Worm (Caenorhabditis elegans) whole organism, dauer: ENCODE results near the gene T16H12.9.

Experiments
- unc-62 ChIP-seq: sonication (generic microtip); optimal IDR thresholded peaks from 2 replicates; lab custom pipeline; 2017; ENCODE audit warnings: missing biosample characterization, missing genetic modification reagents, missing genetic modification characterization

Gene T16H12.9

DNA sequence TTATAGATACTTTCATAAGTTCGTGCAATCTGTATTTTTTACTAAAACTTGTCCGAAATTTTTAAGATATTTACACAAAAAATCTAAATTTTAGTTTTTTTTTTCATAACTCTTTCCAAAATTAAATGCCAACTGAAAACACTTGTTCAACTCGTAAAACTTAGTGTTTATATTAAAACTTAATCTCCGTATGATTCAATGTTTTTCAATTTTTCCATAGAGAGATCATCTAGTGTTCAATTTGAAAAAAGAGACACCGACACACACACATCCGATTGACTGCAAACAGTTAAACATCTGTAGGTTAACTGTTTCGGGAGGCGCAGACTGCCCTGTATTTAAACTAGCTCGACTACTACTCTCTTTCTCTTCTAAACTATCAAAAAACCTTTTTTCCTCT, at the start of gene T16H12.9:
TSS of gene T16H12.9 (plus strand) at position 301 of the 400 bp plus-strand sequence.
- no peak for TF ChIP-seq unc-62

DNA sequence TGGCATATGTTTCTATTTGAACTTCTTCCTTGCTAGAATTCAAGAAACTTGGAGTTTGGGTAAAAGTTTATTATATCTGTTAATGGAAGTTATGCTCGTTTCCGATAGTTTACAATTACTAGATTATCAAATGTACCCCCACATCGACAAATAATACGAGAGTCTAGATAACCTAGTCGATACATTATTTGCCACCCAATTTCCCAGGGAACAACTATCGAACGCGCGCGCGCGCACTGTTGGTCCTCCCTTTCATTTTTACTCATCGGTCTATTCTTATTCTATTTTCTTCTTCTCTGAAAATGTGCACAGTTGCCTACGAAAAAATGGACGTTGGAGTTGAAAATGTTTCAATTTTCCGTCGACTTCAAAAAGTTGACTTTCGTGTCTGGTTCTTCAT, 48.5 kb upstream of the T16H12.9 start, which contains the start of gene T16G12.13:
TSS of gene T16G12.13 (plus strand) at position 293 of the 400 bp plus-strand sequence.
- TF ChIP-seq unc-62: no peak

DNA sequence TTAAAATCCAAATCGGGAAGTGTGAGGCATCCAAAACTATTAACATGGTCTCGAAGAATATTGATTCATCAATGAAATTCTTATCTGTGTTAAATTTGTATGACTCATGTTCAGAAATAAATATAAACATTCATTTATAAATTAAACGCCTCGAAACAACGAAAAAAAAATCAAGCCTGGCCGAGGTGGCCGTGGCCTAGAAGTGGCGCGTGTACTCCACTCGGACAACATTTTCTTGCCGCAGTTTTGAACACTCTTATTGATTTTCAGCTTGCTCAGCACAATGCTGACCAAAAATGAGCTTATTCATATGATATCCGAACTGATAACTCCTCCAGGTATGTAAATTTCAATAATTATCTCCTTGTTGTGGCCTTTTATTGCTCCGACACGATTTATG, 45.0 kb upstream of the T16H12.9 start, which contains the start of gene ekl-6:
TSS of gene ekl-6 (plus strand) at position 265 of the 400 bp plus-strand sequence.
- TF ChIP-seq unc-62: no peak

DNA sequence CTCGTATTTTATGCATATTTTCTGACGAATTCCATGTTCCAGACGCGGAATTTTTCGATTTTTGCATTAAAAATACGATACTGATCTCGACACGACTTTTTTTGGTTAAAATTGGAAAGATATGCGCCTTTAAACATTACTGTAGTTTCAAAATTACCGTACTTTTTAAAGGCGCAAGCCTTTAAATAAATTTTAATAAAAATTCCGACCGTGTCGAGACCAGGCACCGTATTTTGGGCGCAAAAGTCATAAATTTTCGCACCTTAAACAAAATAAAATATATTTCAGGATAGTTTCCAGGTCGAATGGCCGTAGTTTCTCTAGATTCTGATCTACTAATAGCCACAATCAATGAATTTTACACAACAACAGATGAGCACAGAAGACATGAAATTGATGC, 39.8 kb upstream of the T16H12.9 start, which contains the start of gene T16G12.6:
TSS of gene T16G12.6 (plus strand) at position 301 of the 400 bp plus-strand sequence.
- no peak for TF ChIP-seq unc-62

DNA sequence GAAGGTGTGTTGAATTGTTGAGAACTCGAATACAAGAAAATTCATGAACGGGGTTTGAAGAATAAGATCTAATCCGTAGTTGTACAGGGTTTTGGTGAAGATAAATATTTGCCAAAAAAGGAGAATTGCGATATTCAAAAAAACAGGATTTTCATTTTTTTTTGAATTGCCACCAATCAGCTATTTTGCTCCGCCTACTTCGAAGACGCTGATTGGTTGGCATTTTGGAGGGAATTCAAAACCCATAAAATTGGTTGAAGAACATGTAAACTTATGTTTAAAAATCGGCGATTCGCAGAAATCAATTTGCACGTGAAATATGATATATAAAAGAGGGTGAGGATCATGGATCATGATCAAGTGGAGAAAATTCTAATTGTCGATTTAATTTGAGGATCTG, 33.1 kb upstream of the T16H12.9 start:
- no peak for TF ChIP-seq unc-62

DNA sequence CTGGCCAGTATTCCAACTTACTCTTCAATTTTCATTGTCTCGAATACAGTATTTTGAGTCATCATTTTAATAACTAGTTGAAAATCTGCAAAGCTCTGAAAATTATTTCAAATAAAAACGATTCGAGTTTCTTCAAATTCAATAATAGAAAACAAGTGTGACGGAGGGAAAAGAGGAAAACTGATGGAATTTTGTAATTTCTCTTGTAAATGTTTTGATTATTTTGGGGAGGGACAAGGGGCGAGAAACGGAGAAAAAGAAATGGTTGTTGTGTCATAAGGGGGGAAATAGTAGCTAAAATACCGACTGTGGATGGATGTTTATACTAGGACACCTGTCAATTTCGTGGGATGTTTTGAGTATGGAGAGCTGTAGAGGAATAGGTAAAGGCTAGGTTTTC, 30.9 kb upstream of the T16H12.9 start, which contains the start of gene T16G12.9:
TSS of gene T16G12.9 (minus strand) at position 101 of the 400 bp plus-strand sequence.
- no peak for TF ChIP-seq unc-62

DNA sequence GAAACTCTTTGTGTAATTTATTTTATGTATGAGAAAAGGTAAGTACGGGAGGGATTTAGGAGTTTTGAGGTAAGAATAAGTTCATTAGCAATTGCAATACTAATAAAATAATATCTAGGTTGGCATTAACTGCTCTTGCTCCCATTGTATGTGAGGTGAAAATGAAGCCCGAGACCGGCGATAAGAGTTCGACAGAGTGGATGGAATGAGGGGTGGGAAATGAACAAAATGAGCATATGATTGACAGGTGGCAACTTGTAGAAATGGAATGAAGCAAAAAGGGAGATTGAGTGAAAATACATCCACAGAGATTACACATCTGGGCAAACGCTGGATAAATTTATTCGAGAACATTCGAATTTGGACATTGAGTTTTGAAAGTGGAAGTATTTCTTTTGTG, 30.3 kb upstream of the T16H12.9 start:
- TF ChIP-seq unc-62: no peak

DNA sequence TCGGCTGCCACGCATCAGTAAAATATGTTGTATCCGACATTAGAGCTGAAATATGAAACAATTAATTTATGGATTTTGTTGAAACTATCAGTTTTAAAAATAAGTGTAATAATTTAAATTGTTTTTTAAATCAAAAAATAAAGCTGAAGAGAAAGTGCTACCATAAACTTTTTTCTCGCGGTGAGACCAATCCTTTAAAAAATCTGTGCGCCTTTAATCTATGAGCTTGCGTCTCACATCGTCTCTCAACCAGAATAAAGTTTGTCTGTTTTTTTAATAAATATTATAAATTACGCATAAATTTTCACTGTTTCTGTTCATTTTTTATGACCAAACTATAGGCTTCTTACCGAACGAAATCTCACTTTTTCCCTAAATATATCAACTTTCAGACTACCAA, 25.9 kb upstream of the T16H12.9 start, which contains the start of gene T16H12.3:
TSS of gene T16H12.3 (minus strand) at position 51 of the 400 bp plus-strand sequence.
- no peak for TF ChIP-seq unc-62

DNA sequence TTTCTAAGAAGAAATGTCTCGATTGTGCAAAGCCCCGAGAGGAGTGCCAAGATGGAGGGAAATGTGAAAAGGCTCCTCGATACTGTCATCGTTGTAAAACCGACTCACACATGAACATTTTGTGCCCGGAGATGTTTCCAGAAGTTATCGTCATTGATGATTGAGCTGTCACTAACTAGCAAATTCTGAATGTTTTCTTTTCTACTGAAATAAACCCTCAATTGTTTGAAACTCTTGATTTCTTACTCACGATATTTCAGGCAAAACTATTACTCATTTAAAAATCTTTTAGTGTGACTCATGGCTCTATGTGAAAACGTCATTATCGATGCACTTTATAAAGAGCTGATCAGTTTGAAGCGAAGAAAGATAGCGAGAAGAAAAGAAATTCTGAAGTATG, 24.0 kb upstream of the T16H12.9 start, which contains the start of gene T16H12.13:
TSS of gene T16H12.13 (plus strand) at position 301 of the 400 bp plus-strand sequence.
- no peak for TF ChIP-seq unc-62

DNA sequence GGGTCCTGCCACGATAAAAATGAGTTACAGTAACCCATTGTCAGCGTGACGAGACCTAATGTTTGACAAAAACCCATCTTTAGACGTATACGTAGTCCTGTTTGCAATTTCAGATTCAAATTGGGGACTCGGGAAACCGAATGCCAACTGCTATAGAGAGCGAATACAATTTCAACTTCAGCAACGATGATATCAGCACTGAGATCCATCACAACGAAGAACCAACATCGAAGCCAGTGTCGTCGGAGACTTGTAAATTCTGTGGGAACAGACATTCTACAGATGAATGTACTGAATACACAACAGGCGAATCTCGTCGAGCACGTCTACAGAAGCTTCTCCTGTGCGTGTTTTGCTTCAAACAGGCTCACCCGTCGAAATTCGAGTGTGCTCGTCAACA, 23.5 kb upstream of the T16H12.9 start:
- TF ChIP-seq unc-62: no peak

DNA sequence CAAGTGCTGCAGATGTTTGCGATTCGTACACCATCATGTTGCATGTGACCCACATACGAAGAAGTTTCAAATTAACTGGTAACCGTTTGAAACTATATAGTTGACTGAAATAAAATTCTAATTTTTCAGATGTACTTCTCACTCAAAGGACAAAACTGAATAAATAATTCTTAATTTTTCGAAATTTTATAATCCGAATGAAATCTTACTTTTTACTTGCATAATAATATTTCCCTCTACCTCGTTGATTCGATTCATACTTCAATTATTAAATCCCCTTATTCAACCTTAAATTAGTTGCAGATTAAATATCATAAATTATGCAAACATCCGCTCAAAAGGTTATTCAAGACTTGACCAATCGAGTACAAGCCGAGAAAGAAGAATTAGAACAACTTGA, 23.1 kb upstream of the T16H12.9 start, which contains the start of gene T16H12.2:
TSS of gene T16H12.2 (plus strand) at position 301 of the 400 bp plus-strand sequence.
- no peak for TF ChIP-seq unc-62

DNA sequence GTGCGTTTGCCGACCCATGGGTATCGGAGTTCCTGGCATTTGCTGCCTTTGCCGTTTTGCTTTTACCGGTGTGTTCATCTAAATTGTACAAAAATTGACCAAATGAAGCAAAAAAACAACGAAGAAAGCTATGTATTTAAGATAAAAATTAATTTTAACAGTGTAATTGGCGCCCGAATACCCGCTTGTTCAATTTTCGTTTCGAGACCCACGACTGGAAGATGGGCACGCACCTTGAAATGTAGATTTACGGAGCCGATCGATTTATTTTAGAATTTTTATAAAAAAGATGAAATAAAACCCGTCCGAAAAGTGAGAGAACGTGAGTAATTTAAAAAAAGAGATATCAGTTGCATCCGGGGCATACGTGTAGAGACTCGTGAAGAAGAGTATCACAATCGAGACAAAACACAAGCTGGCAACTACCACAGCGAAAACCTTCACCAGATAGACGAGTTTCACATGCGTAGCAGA, 20.6 kb upstream of the T16H12.9 start, which contains the start of gene hal-2:
TSS of gene hal-2 (minus strand) at position 424 of the 474 bp plus-strand sequence.
- no peak for TF ChIP-seq unc-62

DNA sequence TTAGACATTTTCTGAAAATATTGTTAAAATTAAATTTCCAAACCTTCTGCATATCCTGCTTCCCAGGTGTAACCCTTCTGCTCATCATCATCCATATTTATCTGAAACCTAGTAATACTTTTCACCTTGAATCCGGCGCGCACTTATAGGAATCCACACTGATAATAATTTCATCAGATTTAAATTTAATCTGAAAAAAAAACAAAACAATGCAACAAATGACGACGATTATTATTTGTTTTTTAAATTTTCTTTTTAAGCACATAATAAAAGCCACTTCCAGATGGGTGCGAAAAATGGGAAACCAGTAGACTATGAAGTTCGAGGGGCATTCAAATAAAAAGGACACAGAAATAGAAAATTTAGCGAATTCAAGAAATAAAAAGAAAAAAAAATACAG, 18.4 kb upstream of the T16H12.9 start, which contains the start of gene gtf-2H2C:
TSS of gene gtf-2H2C (minus strand) at position 101 of the 400 bp plus-strand sequence.
- TF ChIP-seq unc-62: no peak

DNA sequence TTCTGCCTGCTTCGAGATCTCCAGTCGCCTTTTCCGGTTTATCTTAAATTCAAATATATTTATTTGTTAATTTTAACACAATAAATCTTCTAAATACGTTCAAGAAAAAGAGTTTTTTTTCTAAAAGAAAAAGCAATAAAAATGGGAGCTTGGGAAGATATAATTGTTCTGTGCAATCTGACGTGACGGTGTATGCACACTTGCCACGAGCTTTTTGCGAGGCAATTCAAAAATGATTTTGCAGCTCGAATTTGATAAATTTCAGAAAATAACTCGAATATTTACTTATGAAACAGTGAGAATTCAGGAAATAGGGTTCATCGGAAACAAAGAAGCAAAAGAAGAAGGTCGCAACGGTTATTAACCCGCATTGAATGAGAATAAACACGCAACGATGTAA, 16.0 kb upstream of the T16H12.9 start:
- no peak for TF ChIP-seq unc-62

DNA sequence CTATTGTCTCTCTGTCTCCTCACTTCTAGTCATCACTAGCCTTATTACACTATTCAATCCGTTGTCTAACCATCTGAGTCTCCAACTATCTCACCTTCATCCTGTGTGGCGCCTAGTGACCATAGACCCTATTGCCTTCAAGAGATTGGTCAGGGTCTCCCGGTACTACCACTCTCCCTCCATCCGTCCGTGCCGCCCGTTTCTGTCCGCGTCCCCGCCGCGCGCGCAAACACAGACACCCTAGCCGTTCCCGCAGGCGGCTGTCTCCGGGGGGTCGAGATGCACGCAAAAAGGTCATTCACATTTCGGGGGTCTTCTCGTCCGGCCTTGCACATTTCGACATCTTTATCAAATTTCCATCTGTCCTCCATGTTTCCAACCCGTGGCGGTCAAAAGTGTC, 14.6 kb upstream of the T16H12.9 start:
- no peak for TF ChIP-seq unc-62

DNA sequence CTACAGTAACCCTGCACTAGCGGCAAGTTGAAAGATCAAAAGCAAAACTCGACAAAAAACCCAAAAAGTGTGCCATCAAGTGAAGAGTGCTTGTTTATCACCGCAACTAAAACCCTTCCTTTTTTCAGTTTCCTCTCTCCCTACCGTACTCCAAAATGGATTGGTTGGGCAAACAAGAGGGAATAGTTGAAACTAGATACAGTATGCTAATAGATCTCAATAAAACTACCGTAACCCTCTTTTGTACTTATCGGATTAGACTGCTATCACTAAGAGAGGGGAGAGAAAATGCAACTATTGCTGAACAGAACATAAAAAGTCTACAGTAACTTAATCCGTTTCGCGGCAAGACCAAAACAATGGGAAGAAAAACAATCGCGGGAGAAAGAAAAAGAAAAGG, 13.7 kb upstream of the T16H12.9 start:
- TF ChIP-seq unc-62: no peak

DNA sequence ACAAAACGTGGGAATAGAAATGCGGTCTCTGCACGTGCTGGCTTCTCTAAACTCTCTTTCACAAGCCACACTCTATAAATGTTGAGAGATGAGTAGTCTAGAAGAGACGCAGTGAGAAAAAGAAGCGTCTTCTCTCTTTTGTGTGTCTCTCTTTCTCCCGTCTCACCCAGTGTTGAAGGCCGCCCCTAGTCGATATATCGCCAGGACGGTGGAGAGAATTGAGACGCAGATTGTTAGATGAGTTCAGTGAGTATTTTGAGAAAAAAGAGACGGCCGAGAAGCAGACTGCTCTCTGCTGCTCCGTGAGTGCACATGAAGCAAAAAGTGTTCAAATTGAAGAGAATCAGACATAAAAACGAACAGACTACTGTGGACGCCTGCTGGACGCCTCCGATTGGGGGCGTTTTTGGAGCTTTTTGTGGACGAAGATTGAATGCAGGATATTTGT, 12.5 kb upstream of the T16H12.9 start:
- no peak for TF ChIP-seq unc-62

DNA sequence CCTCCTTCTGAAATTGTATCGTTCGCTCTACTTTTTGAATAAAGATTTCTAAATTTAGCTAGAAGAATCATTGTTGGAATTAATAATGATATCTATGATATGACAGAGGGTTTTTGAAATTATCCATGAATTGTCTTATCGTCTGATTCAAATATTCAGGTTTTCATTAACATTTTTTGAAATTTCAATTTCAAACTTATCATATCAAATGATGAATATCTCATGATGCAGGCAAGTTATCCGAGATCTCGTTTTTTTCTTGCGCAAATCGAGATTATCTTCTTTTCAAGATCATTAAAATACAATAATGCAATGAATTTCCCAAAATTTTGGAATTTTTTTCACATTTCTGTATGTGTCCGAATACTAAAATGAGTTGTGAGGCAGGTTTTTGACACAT, 11.1 kb upstream of the T16H12.9 start, which contains the start of gene spop-1:
TSS of gene spop-1 (minus strand) at position 101 of the 400 bp plus-strand sequence.
- TF ChIP-seq unc-62: no peak
